Fruit fly (Drosophila melanogaster): ENCODE measurements around the gene ATPsynGL.

dm6 chr2L:7791356-7791738 is 44.3 kb downstream of the ATPsynGL start:
- TF ChIP-seq CG4730 (GFP tag; IDR thresholded peaks at IDR 0.05) (no peak), CG10979 (tag; optimal IDR thresholded peaks at IDR 0.05) (no peak), CG10321 (GFP tag; IDR thresholded peaks at IDR 0.05) (no peak), CG15073 (GFP tag; optimal IDR thresholded peaks at IDR 0.05) (no peak), nerfin-1 (tag; optimal IDR thresholded peaks at IDR 0.05) (no peak), H2.0 (GFP tag; IDR thresholded peaks at IDR 0.05) (no peak)

All from whole organism, embryonic.